Fruit fly (Drosophila melanogaster): ENCODE measurements around the gene CG16711.

Gene CG16711

dm6 chr3L:9692892-9693551 is 11.1 kb upstream of the CG16711 start (continued):
- TF ChIP-seq pita (GFP tag; optimal IDR thresholded peaks at IDR 0.05) = no peak
- TF ChIP-seq lab (GFP tag; optimal IDR thresholded peaks at IDR 0.05) = peak; percentile 97
- peak; percentile 82 for TF ChIP-seq E2f1 (GFP tag; IDR thresholded peaks at IDR 0.05)
- TF ChIP-seq CG7839 (tag; optimal IDR thresholded peaks at IDR 0.05) = peak; percentile 97
- TF ChIP-seq CG10147 (GFP tag; optimal IDR thresholded peaks at IDR 0.05) = peak; percentile 97
- TF ChIP-seq Deaf1 (tag; optimal IDR thresholded peaks at IDR 0.05) = peak; percentile 81
- TF ChIP-seq her (GFP tag; optimal IDR thresholded peaks at IDR 0.05) = peak; percentile 94
- TF ChIP-seq CG14965 (GFP tag; optimal IDR thresholded peaks at IDR 0.05; ENCODE audit: borderline replicate concordance) = peak; percentile 77
- peak; percentile 96 for TF ChIP-seq Bteb2 (GFP tag; optimal IDR thresholded peaks at IDR 0.05)
- peak; percentile 75 for TF ChIP-seq exex (tag; optimal IDR thresholded peaks at IDR 0.05)
- TF ChIP-seq nmo (GFP tag; optimal IDR thresholded peaks at IDR 0.05) = peak; percentile 99
- peak; percentile 91 for TF ChIP-seq Gug (GFP tag; IDR thresholded peaks at IDR 0.05)
- no peak for TF ChIP-seq br (optimal IDR thresholded peaks at IDR 0.05)
- peak; percentile 86 for TF ChIP-seq CG10366 (GFP tag; IDR thresholded peaks at IDR 0.05)
- TF ChIP-seq unpg (GFP tag; optimal IDR thresholded peaks at IDR 0.05) = peak; percentile 87
- TF ChIP-seq CG2678 (tag; optimal IDR thresholded peaks at IDR 0.05) = peak; percentile 98
- TF ChIP-seq gsb (GFP tag; IDR thresholded peaks at IDR 0.05) = peak; percentile 70
- peak; percentile 79 for TF ChIP-seq CG3163 (GFP tag; optimal IDR thresholded peaks at IDR 0.05)
- peak; percentile 80 for TF ChIP-seq sima (GFP tag; optimal IDR thresholded peaks at IDR 0.05)
- TF ChIP-seq CG3726 (GFP tag; IDR thresholded peaks at IDR 0.05) = peak; percentile 86
- TF ChIP-seq kay (GFP tag; optimal IDR thresholded peaks at IDR 0.05) = peak; percentile 95
- peak; percentile 99 for TF ChIP-seq CG7556 (GFP tag; optimal IDR thresholded peaks at IDR 0.05)
- TF ChIP-seq ro (GFP tag; IDR thresholded peaks at IDR 0.05) = peak; percentile 73; the same call in 1 of the 2 replicates
- TF ChIP-seq D19B (GFP tag; optimal IDR thresholded peaks at IDR 0.05) = peak; percentile 99
- TF ChIP-seq schlank (tag; optimal IDR thresholded peaks at IDR 0.05) = peak; percentile 85
- TF ChIP-seq dmrt11E (tag; optimal IDR thresholded peaks at IDR 0.05) = peak; percentile 88
- peak; percentile 92 for TF ChIP-seq tup (GFP tag; optimal IDR thresholded peaks at IDR 0.05)
- TF ChIP-seq CG1792 (GFP tag; optimal IDR thresholded peaks at IDR 0.05) = peak; percentile 91
- TF ChIP-seq cg (GFP tag; optimal IDR thresholded peaks at IDR 0.05) = peak; percentile 33
- peak in 1 of 2 experiments; percentile 91 for TF ChIP-seq Hr78 (GFP tag; optimal IDR thresholded peaks at IDR 0.05)
- TF ChIP-seq Bgb (GFP tag; IDR thresholded peaks at IDR 0.05; ENCODE audit: partially characterized antibody) = no peak
- TF ChIP-seq CG33557 (GFP tag; optimal IDR thresholded peaks at IDR 0.05) = peak; percentile 91
- peak; percentile 97 for TF ChIP-seq CG13424 (tag; optimal IDR thresholded peaks at IDR 0.05)
- no peak for TF ChIP-seq Hr39 (optimal IDR thresholded peaks at IDR 0.05)
- peak; percentile 39; the same call in 1 of the 3 replicates for TF ChIP-seq CG2199 (GFP tag; IDR thresholded peaks at IDR 0.05)
- peak; percentile 86; the same call in 2 of the 3 replicates for TF ChIP-seq so (GFP tag; IDR thresholded peaks at IDR 0.05)
- peak; percentile 84 for TF ChIP-seq Lhr (GFP tag; optimal IDR thresholded peaks at IDR 0.05)
- peak; percentile 74 for TF ChIP-seq zen (tag; optimal IDR thresholded peaks at IDR 0.05)
- no peak for TF ChIP-seq CG42726 (GFP tag; IDR thresholded peaks at IDR 0.05; ENCODE audit: partially characterized antibody)
- TF ChIP-seq BEAF-32 (GFP tag; optimal IDR thresholded peaks at IDR 0.05) = peak; percentile 17
- peak; percentile 94 for TF ChIP-seq CG4854 (GFP tag; optimal IDR thresholded peaks at IDR 0.05)
- TF ChIP-seq CG12236 (GFP tag; optimal IDR thresholded peaks at IDR 0.05) = peak; percentile 94
- peak; percentile 94 for TF ChIP-seq CG17829 (tag; optimal IDR thresholded peaks at IDR 0.05)
- TF ChIP-seq sens-2 (GFP tag; IDR thresholded peaks at IDR 0.05) = peak; percentile 59; the same call in 1 of the 2 replicates
- TF ChIP-seq dan (GFP tag; IDR thresholded peaks at IDR 0.05) = peak; percentile 63; the same call in 1 of the 2 replicates
- TF ChIP-seq CG9876 (GFP tag; optimal IDR thresholded peaks at IDR 0.05) = peak; percentile 95
- TF ChIP-seq trh (GFP tag; optimal IDR thresholded peaks at IDR 0.05) = peak; percentile 89
- TF ChIP-seq crc (GFP tag; optimal IDR thresholded peaks at IDR 0.05) = peak; percentile 93
- TF ChIP-seq pho (GFP tag; optimal IDR thresholded peaks at IDR 0.05) = peak; percentile 98

Measured in whole organism, embryonic.